Worm (Caenorhabditis elegans) whole organism, early embryonic: Measurements from ENCODE around the gene F10A3.11.

ENCODE experiments used
- B0310.2 ChIP-seq: sonication (generic microtip); optimal IDR thresholded peaks from 2 replicates; lab custom pipeline; 2016; ENCODE audit warnings: mild to moderate bottlenecking, missing genetic modification characterization, missing compliant biosample characterization
- F13C5.2 ChIP-seq: sonication (generic microtip); optimal IDR thresholded peaks from 2 replicates; lab custom pipeline; 2017; ENCODE audit warnings: mild to moderate bottlenecking, missing genetic modification characterization, inconsistent platforms, missing compliant biosample characterization
- aly-1 ChIP-seq: sonication (generic microtip); optimal IDR thresholded peaks from 2 replicates; lab custom pipeline; 2016; ENCODE audit warnings: missing genetic modification characterization, missing compliant biosample characterization
- ama-1 ChIP-seq: fragments of 150-350 bp; optimal IDR thresholded peaks from 2 replicates; lab custom pipeline; 2014
- ceh-13 ChIP-seq: fragments of 200-800 bp; sonication (Bioruptor generic); optimal IDR thresholded peaks from 2 replicates; lab custom pipeline; 2018; ENCODE audit warnings: mild to moderate bottlenecking, missing genetic modification characterization, missing compliant biosample characterization
- ceh-36 ChIP-seq: sonication (generic microtip); optimal IDR thresholded peaks from 2 replicates; lab custom pipeline; 2016; ENCODE audit warnings: missing genetic modification characterization, inconsistent platforms, missing compliant biosample characterization
- ets-7 ChIP-seq: sonication (generic microtip); optimal IDR thresholded peaks from 2 replicates; lab custom pipeline; 2016; ENCODE audit warnings: missing genotype, missing genetic modification characterization, missing compliant biosample characterization
- flt-1 ChIP-seq: fragments of 200-800 bp; sonication (Bioruptor generic); IDR thresholded peaks from 2 replicates; pipeline ENCODE4 v1.3.6; 2022; ENCODE audit warnings: missing genetic modification characterization, missing compliant biosample characterization
- hmbx-1 ChIP-seq: sonication (generic microtip); optimal IDR thresholded peaks from 2 replicates; lab custom pipeline; 2016; ENCODE audit warnings: mild to moderate bottlenecking, missing genetic modification characterization, missing compliant biosample characterization
- hmg-4 ChIP-seq: fragments of 200-800 bp; sonication (Bioruptor generic); optimal IDR thresholded peaks from 2 replicates; lab custom pipeline; 2018; ENCODE audit warnings: mild to moderate bottlenecking, missing genetic modification characterization, missing compliant biosample characterization
- hnd-1 ChIP-seq: sonication (generic microtip); optimal IDR thresholded peaks from 2 replicates; lab custom pipeline; 2016; ENCODE audit warnings: missing genetic modification characterization, missing compliant biosample characterization
- pes-1 ChIP-seq: fragments of 200-800 bp; sonication (Bioruptor generic); IDR thresholded peaks from 2 replicates; pipeline ENCODE4 v1.3.6; 2022; ENCODE audit warnings: missing genetic modification reagents, missing genetic modification characterization, missing compliant biosample characterization
- scrt-1 ChIP-seq: fragments of 200-800 bp; sonication (Bioruptor generic); IDR thresholded peaks from 2 replicates; pipeline ENCODE4 v1.3.6; 2022; ENCODE audit warnings: missing genetic modification characterization, missing compliant biosample characterization
- sea-1 ChIP-seq: fragments of 200-800 bp; sonication (Bioruptor generic); conservative IDR thresholded peaks from 2 replicates; pipeline ENCODE4 v1.3.6; 2022; ENCODE audit warnings: missing genetic modification characterization, missing compliant biosample characterization
- tbx-11 ChIP-seq: fragments of 200-800 bp; sonication (Bioruptor generic); IDR thresholded peaks from 2 replicates; pipeline ENCODE4 v1.3.6; 2022; ENCODE audit warnings: missing genetic modification characterization, missing compliant biosample characterization
- tbx-37 ChIP-seq: fragments of 200-800 bp; sonication (Bioruptor generic); conservative IDR thresholded peaks from 2 replicates; pipeline ENCODE4 v1.3.6; 2022; ENCODE audit warnings: missing genetic modification reagents, missing genetic modification characterization, missing compliant biosample characterization
- tra-4 ChIP-seq: sonication (generic microtip); optimal IDR thresholded peaks from 2 replicates; lab custom pipeline; 2017; ENCODE audit warnings: missing genetic modification characterization, missing compliant biosample characterization

F10A3.11 gene

ce11 chrV:16139529-16139928 is 23.0 kb upstream of the F10A3.11 start, which contains the start of gene clc-11:
Gene clc-11 (minus strand): TSS chrV:16139629.
- TF ChIP-seq pes-1 (GFP tag; lab: Robert Waterston, UW) (no peak), ceh-36 (tag; lab: Kevin White, UChicago) (no peak), B0310.2 (tag; lab: Kevin White, UChicago) (no peak)

- TF ChIP-seq tra-4 (tag; lab: Kevin White, UChicago) (no peak), ets-7 (no peak), hmbx-1 (no peak), F13C5.2 (no peak), sea-1 (GFP tag; lab: Robert Waterston, UW) (no peak), ama-1 (lab: Kevin White, UChicago) (no peak), flt-1 (GFP tag; lab: Robert Waterston, UW) (no peak), pes-1 (GFP tag; lab: Robert Waterston, UW) (no peak), ceh-36 (tag; lab: Kevin White, UChicago) (no peak), scrt-1 (GFP tag; lab: Robert Waterston, UW) (no peak), tbx-11 (GFP tag; lab: Robert Waterston, UW) (no peak), hmg-4 (GFP tag; lab: Kevin White, UChicago) (no peak), tbx-37 (GFP tag; lab: Robert Waterston, UW) (no peak), hnd-1 (tag; lab: Kevin White, UChicago) (no peak), ceh-13 (GFP tag; lab: Kevin White, UChicago) (no peak), aly-1 (tag; lab: Kevin White, UChicago) (no peak), B0310.2 (tag; lab: Kevin White, UChicago) (no peak)
Measured at ce11 chrV:16141071-16141470, 21.4 kb upstream of the F10A3.11 start, which contains the start of gene clc-32. Gene clc-32 (minus strand): TSS chrV:16141171.

- no peak for TF ChIP-seq scrt-1 (GFP tag; lab: Robert Waterston, UW)
- TF ChIP-seq ets-7 = no peak
- TF ChIP-seq sea-1 (GFP tag; lab: Robert Waterston, UW) = no peak
- TF ChIP-seq tbx-37 (GFP tag; lab: Robert Waterston, UW) = no peak
- TF ChIP-seq flt-1 (GFP tag; lab: Robert Waterston, UW) = no peak
- TF ChIP-seq tra-4 (tag; lab: Kevin White, UChicago) = no peak
- no peak for TF ChIP-seq tbx-11 (GFP tag; lab: Robert Waterston, UW)
- no peak for TF ChIP-seq hmbx-1
- TF ChIP-seq ceh-36 (tag; lab: Kevin White, UChicago) = no peak
- no peak for TF ChIP-seq pes-1 (GFP tag; lab: Robert Waterston, UW)
Measured at ce11 chrV:16142371-16142770, 20.1 kb upstream of the F10A3.11 start, which contains the start of gene fbxa-18. Gene fbxa-18 (plus strand): TSS chrV:16142671.

- TF ChIP-seq F13C5.2 (no peak), ceh-36 (tag; lab: Kevin White, UChicago) (no peak), hmg-4 (GFP tag; lab: Kevin White, UChicago) (no peak)
Measured at ce11 chrV:16143066-16143581, 19.4 kb upstream of the F10A3.11 start, which contains the start of gene fbxa-88. Gene fbxa-88 (minus strand): TSS chrV:16143116.

- TF ChIP-seq hmg-4 (GFP tag; lab: Kevin White, UChicago) (no peak), B0310.2 (tag; lab: Kevin White, UChicago) (no peak), pes-1 (GFP tag; lab: Robert Waterston, UW) (no peak), tbx-11 (GFP tag; lab: Robert Waterston, UW) (no peak), ama-1 (lab: Kevin White, UChicago) (no peak), tra-4 (tag; lab: Kevin White, UChicago) (no peak), ceh-36 (tag; lab: Kevin White, UChicago) (no peak), hnd-1 (tag; lab: Kevin White, UChicago) (no peak), F13C5.2 (no peak), sea-1 (GFP tag; lab: Robert Waterston, UW) (no peak), ets-7 (no peak), ceh-13 (GFP tag; lab: Kevin White, UChicago) (no peak), scrt-1 (GFP tag; lab: Robert Waterston, UW) (no peak), hmbx-1 (no peak)
Measured at ce11 chrV:16145009-16145408, 17.5 kb upstream of the F10A3.11 start.

- TF ChIP-seq B0310.2 (tag; lab: Kevin White, UChicago) (no peak), F13C5.2 (no peak), flt-1 (GFP tag; lab: Robert Waterston, UW) (no peak), ceh-36 (tag; lab: Kevin White, UChicago) (no peak), scrt-1 (GFP tag; lab: Robert Waterston, UW) (no peak), ama-1 (lab: Kevin White, UChicago) (no peak), tbx-37 (GFP tag; lab: Robert Waterston, UW) (no peak), ceh-13 (GFP tag; lab: Kevin White, UChicago) (no peak)
Measured at ce11 chrV:16148805-16149204, 13.7 kb upstream of the F10A3.11 start, which contains the start of gene F10A3.4. Gene F10A3.4 (plus strand): TSS chrV:16149105.

- TF ChIP-seq hmbx-1 = no peak
- TF ChIP-seq tbx-11 (GFP tag; lab: Robert Waterston, UW) = no peak
- TF ChIP-seq F13C5.2 = no peak
- no peak for TF ChIP-seq B0310.2 (tag; lab: Kevin White, UChicago)
- TF ChIP-seq ceh-13 (GFP tag; lab: Kevin White, UChicago) = no peak
- TF ChIP-seq tbx-37 (GFP tag; lab: Robert Waterston, UW) = no peak
- no peak for TF ChIP-seq flt-1 (GFP tag; lab: Robert Waterston, UW)
- TF ChIP-seq ama-1 (lab: Kevin White, UChicago) = no peak
- no peak for TF ChIP-seq hnd-1 (tag; lab: Kevin White, UChicago)
- no peak for TF ChIP-seq ets-7
- no peak for TF ChIP-seq hmg-4 (GFP tag; lab: Kevin White, UChicago)
- TF ChIP-seq ceh-36 (tag; lab: Kevin White, UChicago) = no peak
- no peak for TF ChIP-seq scrt-1 (GFP tag; lab: Robert Waterston, UW)
- TF ChIP-seq sea-1 (GFP tag; lab: Robert Waterston, UW) = no peak
- no peak for TF ChIP-seq tra-4 (tag; lab: Kevin White, UChicago)
- no peak for TF ChIP-seq pes-1 (GFP tag; lab: Robert Waterston, UW)
- no peak for TF ChIP-seq aly-1 (tag; lab: Kevin White, UChicago)
Measured at ce11 chrV:16153375-16153774, 9.1 kb upstream of the F10A3.11 start, which contains the start of gene str-254. Gene str-254 (minus strand): TSS chrV:16153475.
